Fruit fly (Drosophila melanogaster) whole organism, embryonic: ENCODE measurements around the gene Shmt.

ENCODE experiments used
- CG10431 ChIP-seq: fragments of 200-800 bp; sonication (Bioruptor generic); optimal IDR thresholded peaks from 3 replicates; lab custom pipeline; 2018; ENCODE audit warnings: missing biosample characterization, mild to moderate bottlenecking, missing genetic modification characterization
- CG12769 ChIP-seq: fragments of 200-800 bp; sonication (Bioruptor generic); optimal IDR thresholded peaks from 2 replicates; lab custom pipeline; 2019; ENCODE audit warnings: missing biosample characterization, mild to moderate bottlenecking, missing genetic modification characterization, moderate library complexity
- CG34376 ChIP-seq: fragments of 200-800 bp; sonication (Bioruptor generic); optimal IDR thresholded peaks from 2 replicates; lab custom pipeline; 2018; ENCODE audit warnings: missing biosample characterization, mild to moderate bottlenecking, missing genetic modification characterization
- CrebB ChIP-seq: fragments of 200-800 bp; sonication (Bioruptor generic); optimal IDR thresholded peaks from 3 replicates; lab custom pipeline; 2018; ENCODE audit warnings: missing biosample characterization, mild to moderate bottlenecking, missing genetic modification characterization
- D19B ChIP-seq: fragments of 200-800 bp; sonication (Bioruptor generic); optimal IDR thresholded peaks from 2 replicates; lab custom pipeline; 2017; ENCODE audit warnings: missing biosample characterization, mild to moderate bottlenecking, missing genetic modification characterization
- esg ChIP-seq: fragments of 200-800 bp; sonication (Bioruptor generic); conservative IDR thresholded peaks from 2 replicates; pipeline ENCODE4 v1.3.6; 2022; ENCODE audit warnings: missing biosample characterization, missing genetic modification characterization
- sd ChIP-seq: fragments of 200-800 bp; sonication (Bioruptor generic); optimal IDR thresholded peaks from 3 replicates; lab custom pipeline; 2018; ENCODE audit warnings: missing biosample characterization, mild to moderate bottlenecking, missing genetic modification characterization, moderate library complexity

DNA sequence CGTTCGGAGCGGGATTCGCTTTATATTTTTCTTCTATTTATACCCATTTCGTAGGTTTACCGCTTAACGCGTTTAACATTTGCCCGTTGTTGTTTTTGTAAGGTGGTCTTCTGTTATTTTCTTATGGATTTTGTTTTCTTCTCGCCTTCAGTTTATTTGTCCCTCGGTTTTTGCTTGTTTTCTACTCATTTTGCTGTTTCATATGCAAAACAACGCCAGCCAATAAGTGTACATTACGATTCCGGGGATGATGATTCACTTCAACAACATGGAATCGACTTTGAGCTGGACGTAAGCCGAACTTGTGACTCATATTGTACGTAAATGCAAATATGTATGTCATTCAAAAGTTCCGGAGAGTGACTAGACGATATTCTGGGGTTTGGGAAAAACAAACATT lies 24.1 kb downstream of the Shmt start:
- TF ChIP-seq sd (tag; lab: Kevin White, UChicago) (no peak), CG12769 (tag; lab: Kevin White, UChicago) (no peak), D19B (no peak), esg (GFP tag; lab: Robert Waterston, UW) (no peak), CrebB (no peak), CG34376 (GFP tag; lab: Kevin White, UChicago) (no peak), CG10431 (GFP tag; lab: Kevin White, UChicago) (no peak)
